Fruit fly (Drosophila melanogaster): ENCODE data around the gene CG4291.

Gene CG4291

dm6 chr2L:870749-871418 lies 18.4 kb upstream of the CG4291 start (continued):
- TF ChIP-seq Met (GFP tag; optimal IDR thresholded peaks at IDR 0.05) (peak; percentile 61), esn (GFP tag; optimal IDR thresholded peaks at IDR 0.05) (peak; percentile 76), fkh (GFP tag; optimal IDR thresholded peaks at IDR 0.05) (no peak), eg (GFP tag; IDR thresholded peaks at IDR 0.05) (peak; percentile 74), CG11902 (GFP tag; optimal IDR thresholded peaks at IDR 0.05) (peak; percentile 56), Blimp-1 (GFP tag; optimal IDR thresholded peaks at IDR 0.05) (peak; percentile 58), fd85E (GFP tag; optimal IDR thresholded peaks at IDR 0.05) (peak; percentile 44), Smox (GFP tag; optimal IDR thresholded peaks at IDR 0.05) (peak; percentile 60), net (GFP tag; optimal IDR thresholded peaks at IDR 0.05) (peak; percentile 47), CG7368 (GFP tag; optimal IDR thresholded peaks at IDR 0.05) (peak; percentile 38), CG6854 (GFP tag; optimal IDR thresholded peaks at IDR 0.05) (no peak), Ets96B (tag; optimal IDR thresholded peaks at IDR 0.05) (peak; percentile 40), CG3032 (tag; optimal IDR thresholded peaks at IDR 0.05) (peak; percentile 70), CG6276 (GFP tag; optimal IDR thresholded peaks at IDR 0.05) (no peak), dsx (GFP tag; optimal IDR thresholded peaks at IDR 0.05; ENCODE audit: poor library complexity, severe bottlenecking) (peak; percentile 13), Hr39 (GFP tag; optimal IDR thresholded peaks at IDR 0.05) (peak; percentile 81), CG6792 (GFP tag; optimal IDR thresholded peaks at IDR 0.05) (peak; percentile 69), CG4318 (GFP tag; optimal IDR thresholded peaks at IDR 0.05) (no peak), achi (GFP tag; optimal IDR thresholded peaks at IDR 0.05) (peak; percentile 68), CG16779 (tag; optimal IDR thresholded peaks at IDR 0.05) (no peak), CG9139 (GFP tag; optimal IDR thresholded peaks at IDR 0.05) (no peak), Hr4 (GFP tag; optimal IDR thresholded peaks at IDR 0.05) (peak; percentile 67), Eip93F (GFP tag; optimal IDR thresholded peaks at IDR 0.05) (no peak), CG8632 (GFP tag; optimal IDR thresholded peaks at IDR 0.05) (peak; percentile 45), Eip75B (GFP tag; optimal IDR thresholded peaks at IDR 0.05) (peak; percentile 62), fd59A (GFP tag; optimal IDR thresholded peaks at IDR 0.05) (no peak)

dm6 chr2L:870285-870684 lies 17.8 kb upstream of the CG4291 start, which contains the start of gene PNUTS:
Gene PNUTS (plus strand): TSS chr2L:870465.
- peak; percentile 30 for TF ChIP-seq CG9139 (GFP tag; optimal IDR thresholded peaks at IDR 0.05)
- peak; percentile 10 for TF ChIP-seq fkh (GFP tag; optimal IDR thresholded peaks at IDR 0.05)
- no peak for TF ChIP-seq fd59A (GFP tag; optimal IDR thresholded peaks at IDR 0.05)
- TF ChIP-seq svp (GFP tag), result peak; percentile 70
- no peak for TF ChIP-seq CG1621 (tag; optimal IDR thresholded peaks at IDR 0.05)
- no peak for TF ChIP-seq CG11762 (GFP tag; optimal IDR thresholded peaks at IDR 0.05; ENCODE audit: insufficient read depth)
- TF ChIP-seq CG11902 (GFP tag; optimal IDR thresholded peaks at IDR 0.05), result no peak

dm6 chr2L:869497-870040 lies 17.0 kb upstream of the CG4291 start, which contains the start of gene dbe:
Gene dbe (minus strand): TSS chr2L:869857.
- peak; percentile 15 for TF ChIP-seq esn (GFP tag; optimal IDR thresholded peaks at IDR 0.05)
- peak; percentile 15 for TF ChIP-seq CG31627 (GFP tag; optimal IDR thresholded peaks at IDR 0.05)
- no peak for TF ChIP-seq CG34406 (GFP tag; optimal IDR thresholded peaks at IDR 0.05)
- peak; percentile 38; the same call in 1 of the 3 replicates for TF ChIP-seq eg (GFP tag; IDR thresholded peaks at IDR 0.05)
- TF ChIP-seq ss (GFP tag; optimal IDR thresholded peaks at IDR 0.05), result no peak
- TF ChIP-seq Eip78C (GFP tag), result peak; percentile 18
- peak; percentile 3 for TF ChIP-seq CG3032 (tag; optimal IDR thresholded peaks at IDR 0.05)
- peak; percentile 5 for TF ChIP-seq CG3919 (GFP tag; optimal IDR thresholded peaks at IDR 0.05)

dm6 chr2L:868961-869360 lies 16.4 kb upstream of the CG4291 start:
- TF ChIP-seq CG8632 (GFP tag; optimal IDR thresholded peaks at IDR 0.05) (no peak), Met (GFP tag; optimal IDR thresholded peaks at IDR 0.05) (no peak), fd59A (GFP tag; optimal IDR thresholded peaks at IDR 0.05) (no peak), Blimp-1 (GFP tag; optimal IDR thresholded peaks at IDR 0.05) (no peak), CG6792 (GFP tag; optimal IDR thresholded peaks at IDR 0.05) (no peak), CG6854 (GFP tag; optimal IDR thresholded peaks at IDR 0.05) (no peak), CG10631 (GFP tag; optimal IDR thresholded peaks at IDR 0.05) (no peak), Hr4 (GFP tag; optimal IDR thresholded peaks at IDR 0.05) (no peak), CG6276 (GFP tag; optimal IDR thresholded peaks at IDR 0.05) (no peak), Smox (GFP tag; optimal IDR thresholded peaks at IDR 0.05) (no peak), CG11762 (GFP tag; optimal IDR thresholded peaks at IDR 0.05; ENCODE audit: insufficient read depth) (no peak), Ets96B (tag; optimal IDR thresholded peaks at IDR 0.05) (no peak), cyc (GFP tag; optimal IDR thresholded peaks at IDR 0.05) (no peak), lz (GFP tag; optimal IDR thresholded peaks at IDR 0.05) (no peak), Eip78C (GFP tag) (no peak)

Measured in whole organism, prepupa.